Fruit fly (Drosophila melanogaster): Measurements from ENCODE around the gene phu.

phu gene

dm6 chr3R:9533181-9534124 lies 38.9 kb downstream of the phu start (continued):
- peak; percentile 87 for TF ChIP-seq twi (tag; optimal IDR thresholded peaks at IDR 0.05)
- no peak for TF ChIP-seq D (optimal IDR thresholded peaks at IDR 0.05)
- TF ChIP-seq D (GFP tag; optimal IDR thresholded peaks at IDR 0.05), result peak; percentile 98
- TF ChIP-seq schlank (tag; optimal IDR thresholded peaks at IDR 0.05), result peak; percentile 87
- TF ChIP-seq CG18476 (GFP tag; optimal IDR thresholded peaks at IDR 0.05), result peak; percentile 96
- peak; percentile 79 for TF ChIP-seq B-H1 (GFP tag; IDR thresholded peaks at IDR 0.05)
- peak; percentile 87 for TF ChIP-seq nom (GFP tag; optimal IDR thresholded peaks at IDR 0.05)
- TF ChIP-seq CG10654 (GFP tag; optimal IDR thresholded peaks at IDR 0.05), result peak; percentile 95
- TF ChIP-seq CG6689 (GFP tag; IDR thresholded peaks at IDR 0.05), result peak; percentile 94
- TF ChIP-seq CG7786 (GFP tag; optimal IDR thresholded peaks at IDR 0.05), result peak; percentile 90
- TF ChIP-seq ftz-f1 (GFP tag; optimal IDR thresholded peaks at IDR 0.05), result peak; percentile 50
- peak; percentile 91 to 98 for TF ChIP-seq Hr51 (GFP tag; optimal IDR thresholded peaks at IDR 0.05)
- no peak for TF ChIP-seq hkb (optimal IDR thresholded peaks at IDR 0.05)
- peak; percentile 89 for TF ChIP-seq hkb (GFP tag; IDR thresholded peaks at IDR 0.05)
- TF ChIP-seq shn (GFP tag; optimal IDR thresholded peaks at IDR 0.05), result peak; percentile 92
- TF ChIP-seq CG32532 (GFP tag; IDR thresholded peaks at IDR 0.05), result peak; percentile 92
- TF ChIP-seq dpn (GFP tag; optimal IDR thresholded peaks at IDR 0.05), result peak; percentile 94 to 95
- TF ChIP-seq GATAe (GFP tag; conservative IDR thresholded peaks at IDR 0.05), result 0 out of 2 replicates have a peak, but pooled peaks have one; percentile 15
- TF ChIP-seq CG11398 (GFP tag; optimal IDR thresholded peaks at IDR 0.05), result peak; percentile 84
- peak; percentile 99 for TF ChIP-seq CG7556 (GFP tag; optimal IDR thresholded peaks at IDR 0.05)
- TF ChIP-seq CG1602 (GFP tag; optimal IDR thresholded peaks at IDR 0.05), result peak; percentile 94
- peak; percentile 93 for TF ChIP-seq tx (GFP tag; optimal IDR thresholded peaks at IDR 0.05)
- TF ChIP-seq disco-r (GFP tag; optimal IDR thresholded peaks at IDR 0.05), result peak; percentile 86
- peak; percentile 92 for TF ChIP-seq scrt (GFP tag; optimal IDR thresholded peaks at IDR 0.05)
- peak; percentile 90 for TF ChIP-seq CG3847 (GFP tag; IDR thresholded peaks at IDR 0.05)
- TF ChIP-seq Max (GFP tag; optimal IDR thresholded peaks at IDR 0.05), result peak; percentile 94
- peak; percentile 96 for TF ChIP-seq Hsf (GFP tag; optimal IDR thresholded peaks at IDR 0.05)
- TF ChIP-seq esg (GFP tag; conservative IDR thresholded peaks at IDR 0.05), result peak; percentile 90
- peak; percentile 85 for TF ChIP-seq CG8290 (GFP tag; optimal IDR thresholded peaks at IDR 0.05)
- peak; percentile 71 to 77 for TF ChIP-seq CG8290 (tag; optimal IDR thresholded peaks at IDR 0.05)
- TF ChIP-seq zen2 (GFP tag; IDR thresholded peaks at IDR 0.05; ENCODE audit: partially characterized antibody), result no peak; the same call in 2 of the 3 replicates
- TF ChIP-seq CG10959 (GFP tag; IDR thresholded peaks at IDR 0.05), result peak; percentile 47
- TF ChIP-seq Doc2 (GFP tag; IDR thresholded peaks at IDR 0.05), result peak; percentile 72
- peak; percentile 55; the same call in 2 of the 3 replicates for TF ChIP-seq knrl (GFP tag; IDR thresholded peaks at IDR 0.05; ENCODE audit: partially characterized antibody)
- TF ChIP-seq CG13424 (tag; optimal IDR thresholded peaks at IDR 0.05), result peak; percentile 97
- TF ChIP-seq Mes4 (GFP tag; optimal IDR thresholded peaks at IDR 0.05), result peak; percentile 89
- peak; percentile 87 for TF ChIP-seq jigr1 (GFP tag; IDR thresholded peaks at IDR 0.05)
- TF ChIP-seq D19B (GFP tag; optimal IDR thresholded peaks at IDR 0.05), result peak; percentile 94
- TF ChIP-seq Bdp1 (GFP tag; optimal IDR thresholded peaks at IDR 0.05), result peak; percentile 84
- peak; percentile 23; the same call in 1 of the 2 replicates for TF ChIP-seq Bgb (GFP tag; IDR thresholded peaks at IDR 0.05; ENCODE audit: partially characterized antibody)
- TF ChIP-seq CG10209 (GFP tag; optimal IDR thresholded peaks at IDR 0.05), result peak; percentile 97
- peak; percentile 83 for TF ChIP-seq CG15514 (GFP tag; optimal IDR thresholded peaks at IDR 0.05)
- peak; percentile 97 for TF ChIP-seq dysf (GFP tag; IDR thresholded peaks at IDR 0.05)
- no peak for TF ChIP-seq pan (optimal IDR thresholded peaks at IDR 0.05)
- TF ChIP-seq pan (GFP tag; optimal IDR thresholded peaks at IDR 0.05 in 1 of 2, IDR thresholded peaks at IDR 0.05 in 1 of 2), result peak in 1 of 2 experiments; percentile 86
- peak; percentile 86 for TF ChIP-seq CG10462 (GFP tag; optimal IDR thresholded peaks at IDR 0.05)
- 0 out of 3 replicates have a peak, but pooled peaks have one; percentile 19 for TF ChIP-seq Doc3 (GFP tag; IDR thresholded peaks at IDR 0.05; ENCODE audit: partially characterized antibody)
- peak; percentile 99 for TF ChIP-seq CG12659 (GFP tag; optimal IDR thresholded peaks at IDR 0.05)
- peak; percentile 72 for TF ChIP-seq zen (tag; optimal IDR thresholded peaks at IDR 0.05)
